Fruit fly (Drosophila melanogaster) whole organism, embryonic: ENCODE results near the gene CG15818.

Experiments
- ATbp ChIP-seq: fragments of 200-800 bp; sonication (Bioruptor generic); optimal IDR thresholded peaks from 2 replicates; lab custom pipeline; 2017; ENCODE audit warnings: missing biosample characterization, mild to moderate bottlenecking, missing genetic modification characterization, missing genetic modification reagents
- Ada2b ChIP-seq: fragments of 200-800 bp; sonication (Bioruptor generic); IDR thresholded peaks from 2 replicates; pipeline ENCODE4 v1.3.6; 2022; ENCODE audit warnings: missing biosample characterization, missing genetic modification characterization
- Bdp1 ChIP-seq: fragments of 200-800 bp; sonication (Bioruptor generic); optimal IDR thresholded peaks from 3 replicates; lab custom pipeline; 2016; ENCODE audit warnings: missing biosample characterization, missing genetic modification characterization
- CG10462 ChIP-seq: fragments of 200-800 bp; sonication (Bioruptor generic); optimal IDR thresholded peaks from 2 replicates; lab custom pipeline; 2016; ENCODE audit warnings: missing biosample characterization, missing genetic modification characterization
- CG11695 ChIP-seq: fragments of 200-800 bp; sonication (Bioruptor generic); IDR thresholded peaks from 3 replicates; pipeline ENCODE4 v1.3.6; 2022; ENCODE audit warnings: missing biosample characterization, missing genetic modification characterization
- CG12219 ChIP-seq: fragments of 200-800 bp; sonication (Bioruptor generic); optimal IDR thresholded peaks from 3 replicates; lab custom pipeline; 2018; ENCODE audit warnings: missing biosample characterization, mild to moderate bottlenecking, missing genetic modification characterization
- CG12942 ChIP-seq: fragments of 200-800 bp; sonication (Bioruptor generic); optimal IDR thresholded peaks from 3 replicates; lab custom pipeline; 2016; ENCODE audit warnings: missing biosample characterization, missing genetic modification characterization
- CG13624 ChIP-seq: fragments of 200-800 bp; sonication (Bioruptor generic); optimal IDR thresholded peaks from 2 replicates; lab custom pipeline; 2016; ENCODE audit warnings: missing biosample characterization, missing genetic modification characterization
- CG14050 ChIP-seq: fragments of 200-800 bp; sonication (Bioruptor generic); IDR thresholded peaks from 3 replicates; pipeline ENCODE4 v1.3.6; 2022; ENCODE audit warnings: missing biosample characterization, missing genetic modification characterization
- CG15073 ChIP-seq: fragments of 200-800 bp; sonication (Bioruptor generic); optimal IDR thresholded peaks from 2 replicates; lab custom pipeline; 2016; ENCODE audit warnings: missing biosample characterization, missing genetic modification characterization
- CG1647 ChIP-seq: fragments of 200-800 bp; sonication (Bioruptor generic); optimal IDR thresholded peaks from 3 replicates; lab custom pipeline; 2016; ENCODE audit warnings: missing biosample characterization, missing genetic modification characterization
- CG2678 ChIP-seq: fragments of 200-800 bp; sonication (Bioruptor generic); optimal IDR thresholded peaks from 3 replicates; lab custom pipeline; 2019; ENCODE audit warnings: missing biosample characterization, mild to moderate bottlenecking, missing genetic modification characterization, moderate library complexity
- CG2712 ChIP-seq: fragments of 200-800 bp; optimal IDR thresholded peaks from 3 replicates; lab custom pipeline; 2019; ENCODE audit warnings: missing biosample characterization, mild to moderate bottlenecking, missing genetic modification characterization, moderate library complexity
- CG30431 ChIP-seq: fragments of 200-800 bp; sonication (Bioruptor generic); optimal IDR thresholded peaks from 2 replicates; lab custom pipeline; 2017; ENCODE audit warnings: missing biosample characterization, missing genetic modification characterization
- CG32772 ChIP-seq: fragments of 200-800 bp; sonication (Bioruptor generic); IDR thresholded peaks from 2 replicates; pipeline ENCODE4 v1.3.6; 2022; ENCODE audit warnings: missing biosample characterization, missing genetic modification characterization
- CG3407 ChIP-seq: fragments of 200-800 bp; sonication (Bioruptor generic); optimal IDR thresholded peaks from 2 replicates; lab custom pipeline; 2018; ENCODE audit warnings: missing biosample characterization, mild to moderate bottlenecking, missing genetic modification characterization
- CG34224 ChIP-seq: fragments of 200-800 bp; sonication (Bioruptor generic); IDR thresholded peaks from 3 replicates; pipeline ENCODE4 v1.3.6; 2022; ENCODE audit warnings: missing biosample characterization, missing genetic modification characterization; ENCODE audit not compliant: partially characterized antibody
- CG3847 ChIP-seq: fragments of 200-800 bp; sonication (Bioruptor generic); IDR thresholded peaks from 2 replicates; pipeline ENCODE4 v1.3.6; 2022; ENCODE audit warnings: missing biosample characterization, missing genetic modification characterization
- CG6765 ChIP-seq: fragments of 200-800 bp; sonication (Bioruptor generic); optimal IDR thresholded peaks from 3 replicates; lab custom pipeline; 2017; ENCODE audit warnings: missing biosample characterization, mild to moderate bottlenecking, missing genetic modification characterization
- CG7963 ChIP-seq: fragments of 200-800 bp; sonication (Bioruptor generic); IDR thresholded peaks from 3 replicates; pipeline ENCODE4 v1.3.6; 2022; ENCODE audit warnings: missing biosample characterization, missing genetic modification characterization; ENCODE audit not compliant: partially characterized antibody
- CG7987 ChIP-seq: fragments of 200-800 bp; sonication (Bioruptor generic); optimal IDR thresholded peaks from 2 replicates; lab custom pipeline; 2018; ENCODE audit warnings: missing biosample characterization, mild to moderate bottlenecking, missing genetic modification characterization, moderate library complexity
- CG8765 ChIP-seq: fragments of 200-800 bp; sonication (Bioruptor generic); IDR thresholded peaks from 2 replicates; pipeline ENCODE4 v1.3.6; 2022; ENCODE audit warnings: missing biosample characterization, missing genetic modification characterization
- CG9932 ChIP-seq: fragments of 200-800 bp; sonication (Bioruptor generic); IDR thresholded peaks from 2 replicates; pipeline ENCODE4 v1.3.6; 2022; ENCODE audit warnings: missing biosample characterization, missing genetic modification characterization
- CTCF ChIP-seq: fragments of 200-800 bp; sonication (Bioruptor generic); optimal IDR thresholded peaks from 2 replicates; lab custom pipeline; 2017; ENCODE audit warnings: missing biosample characterization, mild to moderate bottlenecking, missing genetic modification characterization, moderate library complexity
- Doc3 ChIP-seq: fragments of 200-800 bp; sonication (Bioruptor generic); IDR thresholded peaks from 3 replicates; pipeline ENCODE4 v1.3.6; 2022; ENCODE audit warnings: missing biosample characterization, missing genetic modification characterization; ENCODE audit not compliant: partially characterized antibody
- H15 ChIP-seq: fragments of 200-800 bp; sonication (Bioruptor generic); IDR thresholded peaks from 3 replicates; pipeline ENCODE4 v1.3.6; 2022; ENCODE audit warnings: missing biosample characterization, missing genetic modification characterization
- Hey ChIP-seq: fragments of 200-800 bp; sonication (Bioruptor generic); optimal IDR thresholded peaks from 3 replicates; lab custom pipeline; 2018; ENCODE audit warnings: missing biosample characterization, mild to moderate bottlenecking, missing genetic modification characterization
- HmgD ChIP-seq: fragments of 200-800 bp; sonication (Bioruptor generic); optimal IDR thresholded peaks from 3 replicates; lab custom pipeline; 2016; ENCODE audit warnings: missing biosample characterization, missing genetic modification characterization
- MESR4 ChIP-seq: fragments of 200-800 bp; sonication (Bioruptor generic); optimal IDR thresholded peaks from 2 replicates; lab custom pipeline; 2018; ENCODE audit warnings: missing biosample characterization, mild to moderate bottlenecking, missing genetic modification characterization, moderate library complexity
- NFAT ChIP-seq: fragments of 200-800 bp; sonication (Bioruptor generic); IDR thresholded peaks from 2 replicates; pipeline ENCODE4 v1.3.6; 2022; ENCODE audit warnings: missing biosample characterization, missing genetic modification characterization
- Nf-YC ChIP-seq: fragments of 200-800 bp; optimal IDR thresholded peaks from 3 replicates; lab custom pipeline; 2019; ENCODE audit warnings: missing biosample characterization, mild to moderate bottlenecking, missing genetic modification characterization, moderate library complexity
- Pdp1 ChIP-seq, 2 experiments: fragments of 200-800 bp; sonication (Bioruptor generic); optimal IDR thresholded peaks; 3 replicates each; lab custom pipeline; 2016; ENCODE audit warnings: missing biosample characterization in 2 of 2, missing genetic modification characterization in 2 of 2, mild to moderate bottlenecking in 1 of 2, moderate library complexity in 1 of 2
- Ravus ChIP-seq: fragments of 200-800 bp; sonication (Bioruptor generic); IDR thresholded peaks from 2 replicates; pipeline ENCODE4 v1.3.6; 2022; ENCODE audit warnings: missing biosample characterization, missing genetic modification characterization
- Tbp ChIP-seq: fragments of >200 bp; optimal IDR thresholded peaks from 2 replicates; lab custom pipeline; 2018; ENCODE audit warnings: missing biosample characterization, missing genetic modification characterization
- ac ChIP-seq: fragments of 200-800 bp; sonication (Bioruptor generic); optimal IDR thresholded peaks from 3 replicates; lab custom pipeline; 2017; ENCODE audit warnings: missing biosample characterization, mild to moderate bottlenecking, missing genetic modification characterization
- bbx ChIP-seq: fragments of 200-800 bp; sonication (Bioruptor generic); IDR thresholded peaks from 2 replicates; pipeline ENCODE4 v1.3.6; 2022; ENCODE audit warnings: missing biosample characterization, missing genetic modification characterization; ENCODE audit not compliant: partially characterized antibody
- bigmax ChIP-seq: fragments of 200-800 bp; sonication (Bioruptor generic); optimal IDR thresholded peaks from 2 replicates; lab custom pipeline; 2018; ENCODE audit warnings: missing biosample characterization, mild to moderate bottlenecking, missing genetic modification characterization
- cato ChIP-seq: fragments of 200-800 bp; sonication (Bioruptor generic); optimal IDR thresholded peaks from 2 replicates; lab custom pipeline; 2016; ENCODE audit warnings: missing biosample characterization, missing genetic modification characterization, borderline replicate concordance
- chif ChIP-seq, 2 experiments: fragments of 200-800 bp; sonication (Bioruptor generic); optimal IDR thresholded peaks; 3 replicates each; lab custom pipeline; 2016; ENCODE audit warnings: missing biosample characterization in 2 of 2, missing genetic modification characterization in 2 of 2
- croc ChIP-seq: fragments of 200-800 bp; sonication (Bioruptor generic); conservative IDR thresholded peaks from 3 replicates; pipeline ENCODE4 v1.3.6; 2022; ENCODE audit warnings: missing biosample characterization, missing genetic modification characterization
- dm ChIP-seq: fragments of 200-800 bp; sonication (Bioruptor generic); optimal IDR thresholded peaks from 3 replicates; lab custom pipeline; 2016; ENCODE audit warnings: missing biosample characterization, missing genetic modification characterization
- fd96Cb ChIP-seq: fragments of 200-800 bp; sonication (Bioruptor generic); optimal IDR thresholded peaks from 2 replicates; lab custom pipeline; 2018; ENCODE audit warnings: missing biosample characterization, mild to moderate bottlenecking, missing genetic modification characterization, moderate library complexity
- gcm2 ChIP-seq: fragments of 200-800 bp; sonication (Bioruptor generic); optimal IDR thresholded peaks from 2 replicates; lab custom pipeline; 2016; ENCODE audit warnings: missing biosample characterization, missing genetic modification characterization
- jigr1 ChIP-seq: fragments of 200-800 bp; sonication (Bioruptor generic); IDR thresholded peaks from 3 replicates; pipeline ENCODE4 v1.3.6; 2022; ENCODE audit warnings: missing biosample characterization, missing genetic modification characterization
- onecut ChIP-seq: fragments of 200-800 bp; sonication (Bioruptor generic); IDR thresholded peaks from 2 replicates; pipeline ENCODE4 v1.3.6; 2022; ENCODE audit warnings: missing biosample characterization, missing genetic modification characterization
- seq ChIP-seq: fragments of 200-800 bp; sonication (Bioruptor generic); IDR thresholded peaks from 2 replicates; pipeline ENCODE4 v1.3.6; 2022; ENCODE audit warnings: missing biosample characterization, missing genetic modification characterization
- shn ChIP-seq: fragments of 200-800 bp; sonication (Bioruptor generic); optimal IDR thresholded peaks from 3 replicates; lab custom pipeline; 2016; ENCODE audit warnings: missing biosample characterization, missing genetic modification characterization
- stwl ChIP-seq: fragments of 200-800 bp; sonication (Bioruptor generic); optimal IDR thresholded peaks from 3 replicates; lab custom pipeline; 2018; ENCODE audit warnings: missing biosample characterization, mild to moderate bottlenecking, missing genetic modification characterization, moderate library complexity
- tap ChIP-seq: fragments of 200-800 bp; optimal IDR thresholded peaks from 3 replicates; lab custom pipeline; 2019; ENCODE audit warnings: missing biosample characterization, mild to moderate bottlenecking, missing genetic modification characterization, moderate library complexity
- wdn ChIP-seq: fragments of 200-800 bp; sonication (Bioruptor generic); IDR thresholded peaks from 2 replicates; pipeline ENCODE4 v1.3.6; 2022; ENCODE audit warnings: missing biosample characterization, missing genetic modification characterization
- zen ChIP-seq: fragments of 200-800 bp; sonication (Bioruptor generic); optimal IDR thresholded peaks from 3 replicates; lab custom pipeline; 2018; ENCODE audit warnings: missing biosample characterization, mild to moderate bottlenecking, missing genetic modification characterization, moderate library complexity

Gene CG15818

DNA sequence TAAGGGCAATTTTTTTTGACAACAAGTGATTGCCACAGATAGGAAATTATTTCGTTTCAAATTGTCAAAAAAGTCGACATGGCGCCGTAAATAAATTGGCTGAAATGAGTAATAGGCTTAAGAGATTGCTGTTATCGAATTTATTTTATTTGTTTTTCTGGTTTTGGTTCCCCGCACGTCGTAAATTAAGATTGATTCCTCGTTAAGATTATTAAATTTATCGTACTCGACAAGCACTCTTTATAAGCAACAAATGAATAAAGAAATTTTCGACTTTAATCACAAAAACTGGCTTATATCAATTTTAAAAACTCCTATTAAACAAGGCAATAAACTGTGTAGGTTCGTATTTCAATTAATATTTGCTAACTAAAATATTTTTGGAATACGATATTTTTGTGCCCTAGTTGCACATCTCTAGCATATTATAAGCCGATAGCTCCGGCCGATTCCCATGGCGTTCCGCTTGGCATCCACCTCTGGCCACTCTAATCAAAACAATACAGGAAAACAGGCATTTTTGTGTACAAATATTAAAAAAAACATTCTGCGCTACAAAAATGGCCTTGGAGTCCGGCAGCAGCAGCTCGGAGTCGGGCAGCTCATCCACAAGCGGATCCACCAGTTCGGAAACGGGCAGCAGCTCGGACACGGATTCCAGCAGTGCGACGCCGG is 1.4 kb downstream of the CG15818 start, which contains the start of gene chm (continued):
- TF ChIP-seq seq (GFP tag; lab: Robert Waterston, UW), result no peak
- no peak for TF ChIP-seq onecut (GFP tag; lab: Robert Waterston, UW)
- TF ChIP-seq cato, result no peak
- TF ChIP-seq bbx (GFP tag; lab: Robert Waterston, UW), result peak; percentile 87
- TF ChIP-seq ac (GFP tag; lab: Kevin White, UChicago), result no peak
- TF ChIP-seq CG9932, result peak; percentile 83
- peak; percentile 26 for TF ChIP-seq Nf-YC (tag; lab: Kevin White, UChicago)
- TF ChIP-seq CG10462 (GFP tag; lab: Kevin White, UChicago), result no peak
- no peak for TF ChIP-seq bigmax (GFP tag; lab: Kevin White, UChicago)
- TF ChIP-seq Tbp (GFP tag; lab: Kevin White, UChicago), result no peak
- TF ChIP-seq fd96Cb (tag; lab: Kevin White, UChicago), result no peak
- no peak for TF ChIP-seq Ada2b (GFP tag; lab: Robert Waterston, UW)
- TF ChIP-seq CG3407 (GFP tag; lab: Kevin White, UChicago), result no peak
- TF ChIP-seq CG32772 (GFP tag; lab: Robert Waterston, UW), result no peak
- peak; percentile 20 to 46 for TF ChIP-seq Pdp1 (GFP tag; optimal IDR thresholded peaks at IDR 0.05; lab: Kevin White, UChicago)
- TF ChIP-seq CG14050, result no peak
- TF ChIP-seq CG2678, result no peak
- TF ChIP-seq H15 (GFP tag; lab: Robert Waterston, UW), result peak; percentile 11; the same call in 1 of the 3 replicates
- TF ChIP-seq Ravus (GFP tag; lab: Robert Waterston, UW), result no peak
- peak; percentile 87 for TF ChIP-seq CG34224
- no peak for TF ChIP-seq Hey
- TF ChIP-seq stwl (tag; lab: Kevin White, UChicago), result peak; percentile 88
- peak; percentile 47 for TF ChIP-seq HmgD
- TF ChIP-seq CG15073 (GFP tag; lab: Kevin White, UChicago), result no peak
- TF ChIP-seq croc (GFP tag; lab: Robert Waterston, UW), result no peak
- TF ChIP-seq CG12219 (GFP tag; lab: Kevin White, UChicago), result no peak
- TF ChIP-seq CG11695, result no peak
- TF ChIP-seq Doc3, result peak; percentile 91
- TF ChIP-seq CG7963, result peak; percentile 83
- TF ChIP-seq CG7987, result no peak
- TF ChIP-seq gcm2 (GFP tag; lab: Kevin White, UChicago), result no peak
- peak; percentile 65 for TF ChIP-seq MESR4 (GFP tag; lab: Kevin White, UChicago)
- no peak for TF ChIP-seq dm
- no peak for TF ChIP-seq CG8765
- TF ChIP-seq jigr1 (GFP tag; lab: Robert Waterston, UW), result peak; percentile 58; the same call in 1 of the 3 replicates
- peak; percentile 76 for TF ChIP-seq CG3847
- no peak for TF ChIP-seq zen
- peak; percentile 67; the same call in 1 of the 2 replicates for TF ChIP-seq NFAT (GFP tag; lab: Robert Waterston, UW)
- peak in 1 of 2 experiments; percentile 28 for TF ChIP-seq chif (GFP tag; optimal IDR thresholded peaks at IDR 0.05; lab: Kevin White, UChicago)
- peak; percentile 38 for TF ChIP-seq CG13624
- no peak for TF ChIP-seq CTCF (GFP tag; lab: Kevin White, UChicago)
- no peak for TF ChIP-seq CG12942
- TF ChIP-seq Bdp1, result no peak
- TF ChIP-seq ATbp, result no peak
- TF ChIP-seq CG30431 (GFP tag; lab: Kevin White, UChicago), result no peak
- TF ChIP-seq shn (GFP tag; lab: Kevin White, UChicago), result peak; percentile 3
- TF ChIP-seq CG2712 (tag; lab: Kevin White, UChicago), result peak; percentile 51
- no peak for TF ChIP-seq CG6765
- TF ChIP-seq CG1647, result no peak
- TF ChIP-seq tap (tag; lab: Kevin White, UChicago), result no peak
- no peak for TF ChIP-seq wdn
